Fruit fly (Drosophila melanogaster) whole organism, wandering third instar larva: Measurements from ENCODE around the gene sty.

ENCODE experiments used
- Abd-B ChIP-seq: fragments of >200 bp; optimal IDR thresholded peaks from 2 replicates; lab custom pipeline; 2017; ENCODE audit warnings: missing biosample characterization, missing genetic modification characterization
- Hr83 ChIP-seq: fragments of 200-300 bp; sonication (Bioruptor generic); optimal IDR thresholded peaks from 2 replicates; lab custom pipeline; 2016; ENCODE audit warnings: missing biosample characterization, mild to moderate bottlenecking, missing genetic modification characterization, moderate library complexity; ENCODE audit not compliant: poor library complexity, severe bottlenecking
- Myc ChIP-seq: fragments of >200 bp; optimal IDR thresholded peaks from 2 replicates; lab custom pipeline; 2017
- lola ChIP-seq: fragments of >200 bp; optimal IDR thresholded peaks from 2 replicates; lab custom pipeline; 2017; ENCODE audit warnings: missing biosample characterization, missing genetic modification characterization
- pan ChIP-seq: fragments of >200 bp; optimal IDR thresholded peaks from 2 replicates; lab custom pipeline; 2017
- psq ChIP-seq: fragments of 200-800 bp; sonication (Bioruptor generic); optimal IDR thresholded peaks from 3 replicates; lab custom pipeline; 2017; ENCODE audit warnings: missing biosample characterization, mild to moderate bottlenecking, missing genetic modification characterization, moderate library complexity
- sage ChIP-seq: fragments of 200-800 bp; sonication (Bioruptor generic); optimal IDR thresholded peaks from 2 replicates; lab custom pipeline; 2016; ENCODE audit warnings: missing biosample characterization, mild to moderate bottlenecking, missing genetic modification characterization
- tai ChIP-seq: sonication (Bioruptor generic); optimal IDR thresholded peaks from 2 replicates; lab custom pipeline; 2016; ENCODE audit warnings: missing biosample characterization, missing genetic modification characterization
- usp ChIP-seq: fragments of >200 bp; optimal IDR thresholded peaks from 2 replicates; lab custom pipeline; 2017; ENCODE audit warnings: missing biosample characterization, missing genetic modification characterization

dm6 chr3L:3440116-3440515 is 15.4 kb upstream of the sty start:
- no peak for TF ChIP-seq Abd-B
- no peak for TF ChIP-seq psq (GFP tag; lab: Kevin White, UChicago)
- no peak for TF ChIP-seq pan
- TF ChIP-seq lola (GFP tag; lab: Kevin White, UChicago) = no peak
- no peak for TF ChIP-seq Hr83 (GFP tag; lab: Kevin White, UChicago)
- no peak for TF ChIP-seq Myc
- TF ChIP-seq sage = no peak
- TF ChIP-seq usp (GFP tag; lab: Kevin White, UChicago) = no peak
- no peak for TF ChIP-seq tai (GFP tag; lab: Kevin White, UChicago)
